Fruit fly (Drosophila melanogaster): ENCODE data around the gene CG15599.

Gene CG15599

DNA sequence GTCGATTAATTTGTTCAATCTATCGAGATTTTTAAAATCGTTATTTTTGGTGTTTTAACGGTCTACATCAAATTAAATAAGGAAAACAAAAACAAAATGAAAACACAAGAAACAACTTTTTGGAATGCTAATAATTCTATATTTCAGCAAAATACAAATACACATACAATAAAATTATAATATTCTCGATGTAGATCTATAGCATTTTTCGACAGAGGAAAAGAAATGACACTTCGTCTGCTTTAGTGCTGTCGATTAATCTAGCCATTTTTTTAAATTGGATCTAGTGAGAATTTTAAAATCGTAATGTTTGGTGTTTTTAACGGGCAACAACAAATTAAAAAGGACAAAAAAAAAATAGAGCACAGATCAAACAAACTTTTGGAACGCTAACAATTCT, 48.5 kb upstream of the CG15599 start, which contains the start of gene Arp6 (continued):
- TF ChIP-seq BEAF-32 (GFP tag; optimal IDR thresholded peaks at IDR 0.05), result peak; percentile 32
- TF ChIP-seq sug (tag; optimal IDR thresholded peaks at IDR 0.05), result peak; percentile 6
- TF ChIP-seq psq (GFP tag; optimal IDR thresholded peaks at IDR 0.05), result no peak
- no peak for TF ChIP-seq hkb (optimal IDR thresholded peaks at IDR 0.05)
- no peak for TF ChIP-seq hkb (GFP tag; IDR thresholded peaks at IDR 0.05)
- TF ChIP-seq az2 (GFP tag; optimal IDR thresholded peaks at IDR 0.05), result no peak
- TF ChIP-seq Usf (GFP tag; optimal IDR thresholded peaks at IDR 0.05), result no peak
- TF ChIP-seq zfh2 (GFP tag; optimal IDR thresholded peaks at IDR 0.05), result no peak
- no peak for TF ChIP-seq Dek (tag; optimal IDR thresholded peaks at IDR 0.05)
- no peak for TF ChIP-seq CG7928 (GFP tag; optimal IDR thresholded peaks at IDR 0.05)
- 0 out of 4 replicates have a peak, but pooled peaks have one; percentile 42 for TF ChIP-seq Dll (GFP tag; IDR thresholded peaks at IDR 0.05; ENCODE audit: partially characterized antibody)
- TF ChIP-seq ranshi (GFP tag; IDR thresholded peaks at IDR 0.05), result no peak
- TF ChIP-seq CG12071 (GFP tag; optimal IDR thresholded peaks at IDR 0.05), result no peak
- no peak for TF ChIP-seq Rfx (GFP tag; IDR thresholded peaks at IDR 0.05)
- no peak for TF ChIP-seq Dp (GFP tag; optimal IDR thresholded peaks at IDR 0.05)
- no peak for TF ChIP-seq org-1 (GFP tag; optimal IDR thresholded peaks at IDR 0.05)

DNA sequence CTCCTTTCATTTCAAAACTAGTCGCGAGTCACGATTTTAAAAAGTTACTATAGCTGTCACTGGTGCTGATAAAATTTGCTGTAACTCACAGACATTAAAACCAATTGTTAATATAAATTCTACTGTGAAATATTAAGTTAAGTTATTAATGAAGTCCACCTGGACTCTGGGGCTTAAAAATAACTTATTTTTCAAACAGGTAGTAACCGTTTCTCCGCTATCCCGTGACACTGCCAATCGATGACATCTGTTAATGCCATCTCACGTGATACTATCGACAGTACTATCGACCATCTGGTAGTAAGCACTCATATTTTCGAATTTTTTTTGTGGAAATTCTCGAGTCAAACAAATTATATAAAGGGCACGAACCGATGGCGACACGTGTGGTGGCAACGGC, 45.3 kb upstream of the CG15599 start, which contains the start of the genes CG12379 and MagR:
Gene CG12379 (minus strand): TSS at position 2 of the 400 bp plus-strand sequence.
Gene MagR (plus strand): TSS at position 276 of the 400 bp plus-strand sequence.
- TF ChIP-seq Bteb2 (GFP tag; optimal IDR thresholded peaks at IDR 0.05) (peak; percentile 16), hb (GFP tag; IDR thresholded peaks at IDR 0.05; ENCODE audit: partially characterized antibody) (peak; percentile 70; the same call in 1 of the 3 replicates), her (GFP tag; optimal IDR thresholded peaks at IDR 0.05) (no peak), CHES-1-like (GFP tag; optimal IDR thresholded peaks at IDR 0.05) (peak; percentile 48), ara (GFP tag; IDR thresholded peaks at IDR 0.05) (0 out of 2 replicates have a peak, but pooled peaks have one; percentile 38), pum (GFP tag; optimal IDR thresholded peaks at IDR 0.05) (peak; percentile 55), CG16779 (GFP tag; IDR thresholded peaks at IDR 0.05) (no peak), Dad (GFP tag; optimal IDR thresholded peaks at IDR 0.05) (peak; percentile 48), D19A (tag; optimal IDR thresholded peaks at IDR 0.05) (peak; percentile 17), gfzf (GFP tag; optimal IDR thresholded peaks at IDR 0.05) (peak; percentile 24), CG34224 (GFP tag; IDR thresholded peaks at IDR 0.05; ENCODE audit: partially characterized antibody) (peak; percentile 71), CG13624 (GFP tag; optimal IDR thresholded peaks at IDR 0.05) (peak; percentile 21), tx (GFP tag; optimal IDR thresholded peaks at IDR 0.05) (peak; percentile 67), Ravus (GFP tag; IDR thresholded peaks at IDR 0.05) (no peak), ATbp (GFP tag; optimal IDR thresholded peaks at IDR 0.05) (no peak), exex (tag; optimal IDR thresholded peaks at IDR 0.05) (no peak), btn (GFP tag; optimal IDR thresholded peaks at IDR 0.05) (no peak), CG32532 (GFP tag; IDR thresholded peaks at IDR 0.05) (peak; percentile 46; the same call in 1 of the 2 replicates), Bdp1 (GFP tag; optimal IDR thresholded peaks at IDR 0.05) (peak; percentile 42), CG18262 (tag; optimal IDR thresholded peaks at IDR 0.05) (peak; percentile 43), Fer1 (GFP tag; optimal IDR thresholded peaks at IDR 0.05) (peak; percentile 67), CG7372 (GFP tag; IDR thresholded peaks at IDR 0.05) (peak; percentile 40; the same call in 1 of the 2 replicates), CG12391 (tag; optimal IDR thresholded peaks at IDR 0.05) (peak; percentile 65), bsh (GFP tag; optimal IDR thresholded peaks at IDR 0.05) (peak in 1 of 2 experiments; percentile 7), HLH4C (GFP tag; IDR thresholded peaks at IDR 0.05; ENCODE audit: partially characterized antibody) (peak; percentile 79), Antp (GFP tag; optimal IDR thresholded peaks at IDR 0.05) (peak; percentile 51), ab (GFP tag; optimal IDR thresholded peaks at IDR 0.05) (no peak), Bgb (GFP tag; IDR thresholded peaks at IDR 0.05; ENCODE audit: partially characterized antibody) (peak; percentile 61; the same call in 1 of the 2 replicates), ind (GFP tag; optimal IDR thresholded peaks at IDR 0.05) (peak; percentile 62), CG9817 (tag; optimal IDR thresholded peaks at IDR 0.05) (peak; percentile 73), zfh1 (GFP tag; IDR thresholded peaks at IDR 0.05) (0 out of 3 replicates have a peak, but pooled peaks have one; percentile 6), CG11456 (GFP tag; IDR thresholded peaks at IDR 0.05) (no peak), CG33213 (GFP tag; optimal IDR thresholded peaks at IDR 0.05) (peak; percentile 27), Mes4 (GFP tag; optimal IDR thresholded peaks at IDR 0.05) (peak; percentile 25), CG7928 (GFP tag; optimal IDR thresholded peaks at IDR 0.05) (peak; percentile 10), Dbx (GFP tag; IDR thresholded peaks at IDR 0.05) (peak; percentile 61)

Measured in whole organism, embryonic.